Fruit fly (Drosophila melanogaster) whole organism, adult: ENCODE data around the gene PlexA.

ENCODE experiments used
- CG11617 ChIP-seq: fragments of 200-800 bp; sonication (Bioruptor generic); optimal IDR thresholded peaks from 2 replicates; lab custom pipeline; 2017; ENCODE audit warnings: mild to moderate bottlenecking, missing biosample characterization, missing genetic modification reagents, missing genetic modification characterization
- CG12768 ChIP-seq: fragments of 200-800 bp; sonication (Bioruptor generic); optimal IDR thresholded peaks from 2 replicates; lab custom pipeline; 2017; ENCODE audit warnings: missing biosample characterization, missing genetic modification characterization, mild to moderate bottlenecking, moderate library complexity, missing genetic modification reagents
- CG14711 ChIP-seq: fragments of 200-800 bp; sonication (Bioruptor generic); optimal IDR thresholded peaks from 2 replicates; lab custom pipeline; 2018; ENCODE audit warnings: missing biosample characterization, mild to moderate bottlenecking, missing genetic modification characterization, moderate library complexity
- CG33017 ChIP-seq: fragments of 200-800 bp; sonication (Bioruptor generic); optimal IDR thresholded peaks from 2 replicates; lab custom pipeline; 2018; ENCODE audit warnings: missing biosample characterization, mild to moderate bottlenecking, missing genetic modification characterization, moderate library complexity
- CG5204 ChIP-seq: fragments of 200-800 bp; sonication (Bioruptor generic); optimal IDR thresholded peaks from 2 replicates; lab custom pipeline; 2016; ENCODE audit warnings: missing biosample characterization, missing genetic modification characterization
- CG7045 ChIP-seq: fragments of 200-800 bp; sonication (Bioruptor generic); optimal IDR thresholded peaks from 2 replicates; lab custom pipeline; 2017; ENCODE audit warnings: missing biosample characterization, mild to moderate bottlenecking, missing genetic modification characterization
- Clk ChIP-seq: fragments of 200-800 bp; sonication (Bioruptor generic); optimal IDR thresholded peaks from 2 replicates; lab custom pipeline; 2017; ENCODE audit warnings: missing biosample characterization, missing genetic modification characterization
- Hr96 ChIP-seq: fragments of 200-800 bp; sonication (Bioruptor generic); optimal IDR thresholded peaks from 2 replicates; lab custom pipeline; 2016; ENCODE audit warnings: missing biosample characterization, missing genetic modification characterization
- cnc ChIP-seq, 2 experiments: fragments of >200 bp; optimal IDR thresholded peaks; 2 replicates each; lab custom pipeline; 2017
- kay ChIP-seq: fragments of 200-800 bp; sonication (Bioruptor generic); peaks from one replicate; lab custom pipeline; 2016; ENCODE audit warnings: missing biosample characterization, missing genetic modification characterization, borderline replicate concordance
- ovo ChIP-seq: fragments of 200-800 bp; sonication (Bioruptor generic); optimal IDR thresholded peaks from 2 replicates; lab custom pipeline; 2016; ENCODE audit warnings: missing biosample characterization, missing genetic modification characterization
- pad ChIP-seq: fragments of 200-800 bp; sonication (Bioruptor generic); optimal IDR thresholded peaks from 3 replicates; lab custom pipeline; 2017; ENCODE audit warnings: missing biosample characterization, missing genetic modification characterization, mild to moderate bottlenecking, moderate library complexity, missing genetic modification reagents
- tj ChIP-seq: fragments of 200-800 bp; sonication (Bioruptor generic); optimal IDR thresholded peaks from 3 replicates; lab custom pipeline; 2017; ENCODE audit warnings: missing biosample characterization, mild to moderate bottlenecking, missing genetic modification characterization, moderate library complexity

- TF ChIP-seq CG14711 (tag; lab: Kevin White, UChicago), result peak; percentile 93
- TF ChIP-seq CG11617 (GFP tag; lab: Kevin White, UChicago), result peak; percentile 7
- TF ChIP-seq ovo (GFP tag; lab: Kevin White, UChicago), result no peak
- TF ChIP-seq Clk (GFP tag; lab: Kevin White, UChicago), result no peak
- TF ChIP-seq CG33017 (tag; lab: Kevin White, UChicago), result no peak
- no peak for TF ChIP-seq CG12768 (GFP tag; lab: Kevin White, UChicago)
- peak; percentile 5 for TF ChIP-seq pad (GFP tag; lab: Kevin White, UChicago)
- TF ChIP-seq CG5204 (GFP tag; lab: Kevin White, UChicago), result peak; percentile 24
- peak; percentile 51 for TF ChIP-seq Hr96 (GFP tag; lab: Kevin White, UChicago)
- TF ChIP-seq tj (GFP tag; lab: Kevin White, UChicago), result peak; percentile 85
- TF ChIP-seq cnc (optimal IDR thresholded peaks at IDR 0.05; lab: Kevin White, UChicago), result no peak
- no peak for TF ChIP-seq CG7045
- TF ChIP-seq kay (GFP tag; lab: Kevin White, UChicago), result peak; percentile 57
Observed at dm6 chr4:1029198-1029795, 2.4 kb upstream of the PlexA start, which contains the start of gene Mpv17.
